Fruit fly (Drosophila melanogaster) S2 (cell line): ENCODE measurements around the gene CG33493.

Experiments
- CG8478 ChIP-seq: fragments of >200 bp; optimal IDR thresholded peaks from 2 replicates; lab custom pipeline; 2018
- CTCF ChIP-seq, 2 experiments: fragments of >200 bp; optimal IDR thresholded peaks; 2 replicates each; lab custom pipeline; 2018

DNA sequence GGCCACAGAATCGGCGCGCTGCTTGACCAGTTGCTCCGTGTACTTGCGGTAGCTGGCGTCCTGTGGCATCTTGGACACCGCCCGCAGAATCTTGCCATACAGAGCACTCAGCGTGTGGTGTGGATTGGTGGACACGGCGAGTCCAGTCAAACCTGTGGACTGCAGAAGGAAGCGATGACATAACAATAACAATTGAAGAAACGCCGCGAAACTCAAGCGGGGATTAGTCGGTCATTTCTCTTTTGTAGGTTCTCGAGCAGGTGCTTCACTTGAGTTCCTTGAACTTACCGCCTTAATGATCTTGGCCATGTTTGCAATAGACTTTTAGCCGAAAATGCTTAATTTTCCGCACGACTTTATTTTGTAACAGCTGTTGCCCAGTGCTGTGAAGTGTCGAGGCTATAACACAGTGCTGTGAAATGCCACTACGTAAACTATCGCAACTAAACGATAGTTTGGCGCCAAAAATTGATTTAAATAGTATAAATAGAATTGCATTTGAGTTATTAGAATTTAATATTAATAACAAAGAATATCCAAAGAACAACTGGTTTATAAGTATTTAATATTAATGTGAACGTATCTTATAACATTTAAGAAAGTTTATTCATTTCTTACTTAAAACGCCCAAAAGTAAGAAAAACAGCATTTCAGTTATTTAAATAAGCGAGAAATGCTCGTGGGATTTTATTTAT lies 889 bp upstream of the CG33493 start, which contains the start of gene ND-13B:
- no peak for TF ChIP-seq CTCF (optimal IDR thresholded peaks at IDR 0.05; lab: Kevin White, UChicago)
- no peak for TF ChIP-seq CG8478
